Worm (Caenorhabditis elegans): ENCODE results near the gene Y58A7A.5.

DNA sequence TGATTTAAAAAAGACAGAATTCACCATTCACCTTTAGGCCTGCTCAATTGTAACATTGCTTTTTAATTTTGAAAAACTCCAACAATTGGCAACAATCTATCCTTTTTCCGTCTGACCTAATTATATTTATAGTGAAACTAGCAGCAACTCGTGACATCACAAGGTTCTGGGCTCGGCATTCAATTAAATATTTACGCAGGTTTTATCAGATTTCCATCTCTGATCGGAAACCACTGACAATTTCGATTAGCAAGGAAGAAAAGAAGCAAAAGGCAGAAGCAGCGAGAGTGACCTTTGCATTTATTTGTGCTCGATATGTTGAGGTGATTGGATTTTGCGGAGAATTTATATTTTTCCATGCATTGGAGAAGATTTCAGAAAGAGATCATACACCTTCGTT is 3.6 kb upstream of the Y58A7A.5 start:
- no peak for TF ChIP-seq ceh-18 (tag; optimal IDR thresholded peaks at IDR 0.05)
- no peak for TF ChIP-seq ama-1 (optimal IDR thresholded peaks at IDR 0.05)
- no peak for TF ChIP-seq dve-1 (tag; optimal IDR thresholded peaks at IDR 0.05)
- no peak for TF ChIP-seq ref-2 (tag; optimal IDR thresholded peaks at IDR 0.05)
- TF ChIP-seq nhr-11 (tag; optimal IDR thresholded peaks at IDR 0.05) = no peak
- no peak for TF ChIP-seq F13H6.1 (tag; optimal IDR thresholded peaks at IDR 0.05)
- no peak for TF ChIP-seq elt-2 (tag; optimal IDR thresholded peaks at IDR 0.05)
- TF ChIP-seq ceh-31 (tag; optimal IDR thresholded peaks at IDR 0.05) = no peak
- TF ChIP-seq lim-6 (tag; optimal IDR thresholded peaks at IDR 0.05) = no peak
- TF ChIP-seq unc-86 (tag; optimal IDR thresholded peaks at IDR 0.05) = no peak
- no peak for TF ChIP-seq fkh-6 (tag; optimal IDR thresholded peaks at IDR 0.05)
- TF ChIP-seq K09A11.1 (tag; optimal IDR thresholded peaks at IDR 0.05; ENCODE audit: insufficient read depth) = no peak
- no peak for TF ChIP-seq C08G9.2 (tag; optimal IDR thresholded peaks at IDR 0.05)
- no peak for TF ChIP-seq pha-4 (tag; optimal IDR thresholded peaks at IDR 0.05)

Measured in whole organism, late embryonic.